Fruit fly (Drosophila melanogaster) whole organism, embryonic: ENCODE data around the gene Tctp.

Experiments
- Ada2b ChIP-seq: fragments of 200-800 bp; sonication (Bioruptor generic); IDR thresholded peaks from 2 replicates; pipeline ENCODE4 v1.3.6; 2022; ENCODE audit warnings: missing biosample characterization, missing genetic modification characterization
- B-H1 ChIP-seq: fragments of 200-800 bp; sonication (Bioruptor generic); IDR thresholded peaks from 3 replicates; pipeline ENCODE4 v1.3.6; 2022; ENCODE audit warnings: missing biosample characterization, missing genetic modification characterization
- BtbVII ChIP-seq: fragments of 200-800 bp; sonication (Bioruptor generic); optimal IDR thresholded peaks from 3 replicates; lab custom pipeline; 2017; ENCODE audit warnings: missing biosample characterization, mild to moderate bottlenecking, missing genetic modification characterization
- CG10209 ChIP-seq: fragments of 200-800 bp; sonication (Bioruptor generic); optimal IDR thresholded peaks from 3 replicates; lab custom pipeline; 2017; ENCODE audit warnings: missing biosample characterization, mild to moderate bottlenecking, missing genetic modification characterization, missing genetic modification reagents
- CG10366 ChIP-seq: fragments of 200-800 bp; sonication (Bioruptor generic); IDR thresholded peaks from 2 replicates; pipeline ENCODE4 v1.3.6; 2022; ENCODE audit warnings: missing biosample characterization, missing genetic modification characterization
- CG11695 ChIP-seq: fragments of 200-800 bp; sonication (Bioruptor generic); IDR thresholded peaks from 3 replicates; pipeline ENCODE4 v1.3.6; 2022; ENCODE audit warnings: missing biosample characterization, missing genetic modification characterization
- CG12104 ChIP-seq: fragments of 200-800 bp; sonication (Bioruptor generic); optimal IDR thresholded peaks from 3 replicates; lab custom pipeline; 2016; ENCODE audit warnings: missing biosample characterization, missing genetic modification characterization
- CG12769 ChIP-seq: fragments of 200-800 bp; sonication (Bioruptor generic); optimal IDR thresholded peaks from 2 replicates; lab custom pipeline; 2019; ENCODE audit warnings: missing biosample characterization, mild to moderate bottlenecking, missing genetic modification characterization, moderate library complexity
- CG15479 ChIP-seq: fragments of 200-800 bp; sonication (Bioruptor generic); optimal IDR thresholded peaks from 3 replicates; lab custom pipeline; 2019; ENCODE audit warnings: missing biosample characterization, mild to moderate bottlenecking, missing genetic modification characterization, moderate library complexity
- CG15696 ChIP-seq: fragments of 200-800 bp; sonication (Bioruptor generic); optimal IDR thresholded peaks from 2 replicates; lab custom pipeline; 2019; ENCODE audit warnings: missing biosample characterization, mild to moderate bottlenecking, missing genetic modification characterization, moderate library complexity
- CG16815 ChIP-seq: fragments of 200-800 bp; sonication (Bioruptor generic); optimal IDR thresholded peaks from 3 replicates; lab custom pipeline; 2017; ENCODE audit warnings: missing biosample characterization, mild to moderate bottlenecking, missing genetic modification characterization
- CG18599 ChIP-seq: fragments of 200-800 bp; sonication (Bioruptor generic); optimal IDR thresholded peaks from 3 replicates; lab custom pipeline; 2017; ENCODE audit warnings: missing biosample characterization, missing genetic modification characterization, mild to moderate bottlenecking, moderate library complexity, missing genetic modification reagents
- CG18619 ChIP-seq: fragments of 200-800 bp; sonication (Bioruptor generic); optimal IDR thresholded peaks from 3 replicates; lab custom pipeline; 2017; ENCODE audit warnings: missing biosample characterization, mild to moderate bottlenecking, missing genetic modification characterization
- CG2889 ChIP-seq: fragments of 200-800 bp; sonication (Bioruptor generic); IDR thresholded peaks from 3 replicates; pipeline ENCODE4 v1.3.6; 2022; ENCODE audit warnings: missing biosample characterization, missing genetic modification characterization
- CG3065 ChIP-seq: fragments of 200-800 bp; sonication (Bioruptor generic); optimal IDR thresholded peaks from 2 replicates; lab custom pipeline; 2016; ENCODE audit warnings: missing biosample characterization, missing genetic modification characterization
- CG32772 ChIP-seq: fragments of 200-800 bp; sonication (Bioruptor generic); IDR thresholded peaks from 2 replicates; pipeline ENCODE4 v1.3.6; 2022; ENCODE audit warnings: missing biosample characterization, missing genetic modification characterization
- CG3407 ChIP-seq: fragments of 200-800 bp; sonication (Bioruptor generic); optimal IDR thresholded peaks from 2 replicates; lab custom pipeline; 2018; ENCODE audit warnings: missing biosample characterization, mild to moderate bottlenecking, missing genetic modification characterization
- CG43689 ChIP-seq: fragments of 200-800 bp; sonication (Bioruptor generic); IDR thresholded peaks from 2 replicates; pipeline ENCODE4 v1.3.6; 2022; ENCODE audit warnings: missing biosample characterization, missing genetic modification characterization
- CG6689 ChIP-seq: fragments of 200-800 bp; sonication (Bioruptor generic); IDR thresholded peaks from 2 replicates; pipeline ENCODE4 v1.3.6; 2022; ENCODE audit warnings: missing biosample characterization, missing genetic modification characterization
- CG6854 ChIP-seq: fragments of 200-800 bp; sonication (Bioruptor generic); optimal IDR thresholded peaks from 3 replicates; lab custom pipeline; 2017; ENCODE audit warnings: missing biosample characterization, mild to moderate bottlenecking, missing genetic modification characterization
- CG7372 ChIP-seq: fragments of 200-800 bp; sonication (Bioruptor generic); IDR thresholded peaks from 2 replicates; pipeline ENCODE4 v1.3.6; 2022; ENCODE audit warnings: missing biosample characterization, missing genetic modification characterization
- CG7786 ChIP-seq: fragments of 200-800 bp; sonication (Bioruptor generic); optimal IDR thresholded peaks from 2 replicates; lab custom pipeline; 2016; ENCODE audit warnings: missing biosample characterization, missing genetic modification characterization
- CG9817 ChIP-seq: fragments of 200-800 bp; sonication (Bioruptor generic); optimal IDR thresholded peaks from 2 replicates; lab custom pipeline; 2018; ENCODE audit warnings: missing biosample characterization, mild to moderate bottlenecking, missing genetic modification characterization, moderate library complexity
- CG9932 ChIP-seq: fragments of 200-800 bp; sonication (Bioruptor generic); IDR thresholded peaks from 2 replicates; pipeline ENCODE4 v1.3.6; 2022; ENCODE audit warnings: missing biosample characterization, missing genetic modification characterization
- CTCF ChIP-seq: fragments of 200-800 bp; sonication (Bioruptor generic); optimal IDR thresholded peaks from 2 replicates; lab custom pipeline; 2017; ENCODE audit warnings: missing biosample characterization, mild to moderate bottlenecking, missing genetic modification characterization, moderate library complexity
- CoRest ChIP-seq: fragments of 200-800 bp; sonication (Bioruptor generic); optimal IDR thresholded peaks from 3 replicates; lab custom pipeline; 2018; ENCODE audit warnings: missing biosample characterization, mild to moderate bottlenecking, missing genetic modification characterization, moderate library complexity
- D19B ChIP-seq: fragments of 200-800 bp; sonication (Bioruptor generic); optimal IDR thresholded peaks from 2 replicates; lab custom pipeline; 2017; ENCODE audit warnings: missing biosample characterization, mild to moderate bottlenecking, missing genetic modification characterization
- Eip74EF ChIP-seq, 2 experiments: fragments of 200-800 bp in 1 of 2; fragments of >200 bp in 1 of 2; sonication (Bioruptor generic) in 1 of 2; optimal IDR thresholded peaks; 2 replicates each; lab custom pipeline; 2017 to 2019; ENCODE audit warnings: missing biosample characterization in 2 of 2, missing genetic modification characterization in 2 of 2, mild to moderate bottlenecking in 1 of 2, moderate library complexity in 1 of 2
- Fer1 ChIP-seq: fragments of 200-800 bp; sonication (Bioruptor generic); optimal IDR thresholded peaks from 2 replicates; lab custom pipeline; 2017; ENCODE audit warnings: missing biosample characterization, mild to moderate bottlenecking, missing genetic modification characterization
- Hand ChIP-seq: fragments of 200-800 bp; sonication (Bioruptor generic); optimal IDR thresholded peaks from 2 replicates; lab custom pipeline; 2017; ENCODE audit warnings: mild to moderate bottlenecking, missing biosample characterization, missing genetic modification reagents, missing genetic modification characterization
- HmgZ ChIP-seq: fragments of 200-800 bp; sonication (Bioruptor generic); optimal IDR thresholded peaks from 2 replicates; lab custom pipeline; 2018; ENCODE audit warnings: missing biosample characterization, mild to moderate bottlenecking, missing genetic modification characterization
- Mad ChIP-seq: fragments of 200-800 bp; sonication (Bioruptor generic); optimal IDR thresholded peaks from 2 replicates; lab custom pipeline; 2016; ENCODE audit warnings: missing biosample characterization, missing genetic modification characterization
- Med ChIP-seq: fragments of 200-800 bp; sonication (Bioruptor generic); peaks from one replicate; lab custom pipeline; 2016; ENCODE audit warnings: missing biosample characterization, missing genetic modification characterization, mild to moderate bottlenecking, inconsistent platforms, moderate library complexity
- Meics ChIP-seq: fragments of 200-800 bp; sonication (Bioruptor generic); optimal IDR thresholded peaks from 2 replicates; lab custom pipeline; 2017; ENCODE audit warnings: missing biosample characterization, mild to moderate bottlenecking, missing genetic modification characterization
- Nf-YC ChIP-seq: fragments of 200-800 bp; optimal IDR thresholded peaks from 3 replicates; lab custom pipeline; 2019; ENCODE audit warnings: missing biosample characterization, mild to moderate bottlenecking, missing genetic modification characterization, moderate library complexity
- NfI ChIP-seq: fragments of 200-800 bp; sonication (Bioruptor generic); optimal IDR thresholded peaks from 3 replicates; lab custom pipeline; 2018; ENCODE audit warnings: missing biosample characterization, mild to moderate bottlenecking, missing genetic modification characterization, moderate library complexity
- Oli ChIP-seq: fragments of 200-800 bp; sonication (Bioruptor generic); optimal IDR thresholded peaks from 2 replicates; lab custom pipeline; 2018; ENCODE audit warnings: missing biosample characterization, mild to moderate bottlenecking, missing genetic modification characterization, moderate library complexity
- Opbp ChIP-seq: fragments of 200-800 bp; sonication (Bioruptor generic); IDR thresholded peaks from 3 replicates; pipeline ENCODE4 v1.3.6; 2022; ENCODE audit warnings: missing biosample characterization, missing genetic modification characterization; ENCODE audit not compliant: partially characterized antibody
- PHDP ChIP-seq: fragments of 200-800 bp; sonication (Bioruptor generic); optimal IDR thresholded peaks from 3 replicates; lab custom pipeline; 2018; ENCODE audit warnings: missing biosample characterization, mild to moderate bottlenecking, missing genetic modification characterization, moderate library complexity
- Trl ChIP-seq, 3 experiments: fragments of >200 bp in 2 of 3; fragments of 200-800 bp in 1 of 3; sonication (Bioruptor generic) in 1 of 3; optimal IDR thresholded peaks; 2 replicates in 1 of 3; 3 replicates in 2 of 3; lab custom pipeline; 2016 to 2017; ENCODE audit warnings: missing biosample characterization in 1 of 3, missing genetic modification characterization in 1 of 3
- Xbp1 ChIP-seq: fragments of 200-800 bp; sonication (Bioruptor generic); optimal IDR thresholded peaks from 3 replicates; lab custom pipeline; 2016; ENCODE audit warnings: missing biosample characterization, mild to moderate bottlenecking, missing genetic modification characterization
- al ChIP-seq: fragments of 200-800 bp; sonication (Bioruptor generic); IDR thresholded peaks from 2 replicates; pipeline ENCODE4 v1.3.6; 2022; ENCODE audit warnings: missing biosample characterization, missing genetic modification characterization
- az2 ChIP-seq: fragments of 200-800 bp; sonication (Bioruptor generic); optimal IDR thresholded peaks from 3 replicates; lab custom pipeline; 2016; ENCODE audit warnings: missing biosample characterization, missing genetic modification characterization
- crol ChIP-seq: fragments of 200-800 bp; sonication (Bioruptor generic); IDR thresholded peaks from 2 replicates; pipeline ENCODE4 v1.3.6; 2022; ENCODE audit warnings: missing biosample characterization, missing genetic modification characterization
- dimm ChIP-seq: fragments of 200-800 bp; sonication (Bioruptor generic); IDR thresholded peaks from 2 replicates; pipeline ENCODE4 v1.3.6; 2022; ENCODE audit warnings: missing biosample characterization, missing genetic modification characterization
- her ChIP-seq: fragments of 200-800 bp; sonication (Bioruptor generic); optimal IDR thresholded peaks from 2 replicates; lab custom pipeline; 2016; ENCODE audit warnings: missing biosample characterization, missing genetic modification characterization
- lbe ChIP-seq: fragments of 200-800 bp; sonication (Bioruptor generic); optimal IDR thresholded peaks from 2 replicates; lab custom pipeline; 2016; ENCODE audit warnings: missing biosample characterization, mild to moderate bottlenecking, missing genetic modification characterization
- pros ChIP-seq: fragments of 200-800 bp; sonication (Bioruptor generic); optimal IDR thresholded peaks from 3 replicates; lab custom pipeline; 2019; ENCODE audit warnings: missing biosample characterization, mild to moderate bottlenecking, missing genetic modification characterization, moderate library complexity
- sim ChIP-seq: fragments of 200-800 bp; sonication (Bioruptor generic); IDR thresholded peaks from 2 replicates; pipeline ENCODE4 v1.3.6; 2022; ENCODE audit warnings: missing biosample characterization, missing genetic modification characterization
- sima ChIP-seq: fragments of 200-800 bp; sonication (Bioruptor generic); optimal IDR thresholded peaks from 2 replicates; lab custom pipeline; 2016; ENCODE audit warnings: missing biosample characterization, missing genetic modification characterization
- sr ChIP-seq: fragments of 200-800 bp; sonication (Bioruptor generic); IDR thresholded peaks from 3 replicates; pipeline ENCODE4 v1.3.6; 2022; ENCODE audit warnings: missing biosample characterization, missing genetic modification characterization

The Tctp gene

dm6 chr3R:11200885-11201421, 9.1 kb upstream of the Tctp start (continued):
- TF ChIP-seq sim (GFP tag; lab: Robert Waterston, UW) (no peak), Xbp1 (GFP tag; lab: Kevin White, UChicago) (peak; percentile 63), CG16815 (GFP tag; lab: Kevin White, UChicago) (peak; percentile 22), PHDP (peak; percentile 66), CG10366 (GFP tag; lab: Robert Waterston, UW) (peak; percentile 67), BtbVII (peak; percentile 9), CG9932 (peak; percentile 40), CG3065 (GFP tag; lab: Kevin White, UChicago) (no peak), CG7786 (GFP tag; lab: Kevin White, UChicago) (no peak), CG18599 (peak; percentile 82), Trl (optimal IDR thresholded peaks at IDR 0.05; lab: Kevin White, UChicago) (no peak), Trl (GFP tag; optimal IDR thresholded peaks at IDR 0.05; lab: Kevin White, UChicago) (no peak), CG32772 (GFP tag; lab: Robert Waterston, UW) (0 out of 2 replicates have a peak, but pooled peaks have one; percentile 32), CoRest (tag; lab: Kevin White, UChicago) (peak; percentile 62), D19B (GFP tag; lab: Kevin White, UChicago) (peak; percentile 100), Hand (GFP tag; lab: Kevin White, UChicago) (peak; percentile 60), CG15696 (tag; lab: Kevin White, UChicago) (no peak), CG10209 (GFP tag; lab: Kevin White, UChicago) (peak; percentile 55), NfI (GFP tag; lab: Kevin White, UChicago) (peak; percentile 60), Ada2b (peak; percentile 57), HmgZ (tag; lab: Kevin White, UChicago) (peak; percentile 26), CG43689 (GFP tag; lab: Robert Waterston, UW) (0 out of 2 replicates have a peak, but pooled peaks have one; percentile 33), CG11695 (peak; percentile 52; the same call in 1 of the 3 replicates), pros (GFP tag; lab: Kevin White, UChicago) (no peak), Nf-YC (tag; lab: Kevin White, UChicago) (no peak), CG9817 (tag; lab: Kevin White, UChicago) (peak; percentile 34), dimm (GFP tag; lab: Robert Waterston, UW) (no peak), al (GFP tag; lab: Robert Waterston, UW) (peak; percentile 64; the same call in 1 of the 2 replicates), CG6689 (GFP tag; lab: Robert Waterston, UW) (peak; percentile 56), CG18619 (peak; percentile 56), az2 (GFP tag; lab: Kevin White, UChicago) (peak; percentile 51), her (no peak), CG15479 (GFP tag; lab: Kevin White, UChicago) (no peak), Meics (GFP tag; lab: Kevin White, UChicago) (peak; percentile 77), B-H1 (GFP tag; lab: Robert Waterston, UW) (no peak), CG6854 (GFP tag; lab: Kevin White, UChicago) (peak; percentile 26)

- TF ChIP-seq sima (GFP tag; lab: Kevin White, UChicago) (no peak), CG12769 (no peak), Opbp (GFP tag; lab: Robert Waterston, UW) (0 out of 3 replicates have a peak, but pooled peaks have one; percentile 37), CG12104 (no peak), Fer1 (GFP tag; lab: Kevin White, UChicago) (no peak), CTCF (GFP tag; lab: Kevin White, UChicago) (peak; percentile 53), Eip74EF (GFP tag; optimal IDR thresholded peaks at IDR 0.05; lab: Kevin White, UChicago) (peak in 1 of 2 experiments; percentile 61), crol (GFP tag; lab: Robert Waterston, UW) (no peak), lbe (GFP tag; lab: Kevin White, UChicago) (no peak), Med (GFP tag; lab: Kevin White, UChicago) (peak; percentile 94), CG7372 (GFP tag; lab: Robert Waterston, UW) (peak; percentile 95), CG3407 (GFP tag; lab: Kevin White, UChicago) (no peak), CG2889 (GFP tag; lab: Robert Waterston, UW) (no peak), Mad (GFP tag; lab: Kevin White, UChicago) (no peak), Oli (tag; lab: Kevin White, UChicago) (no peak), sr (GFP tag; lab: Robert Waterston, UW) (no peak)
These were observed 1.2 kb upstream of the Tctp start for dm6 chr3R:11208766-11209331.
